Fruit fly (Drosophila melanogaster) whole organism, embryonic: ENCODE results near the gene CG4988.

Source experiments
- ATbp ChIP-seq: fragments of 200-800 bp; sonication (Bioruptor generic); optimal IDR thresholded peaks from 2 replicates; lab custom pipeline; 2017; ENCODE audit warnings: missing biosample characterization, mild to moderate bottlenecking, missing genetic modification characterization, missing genetic modification reagents
- B-H2 ChIP-seq: fragments of 200-800 bp; sonication (Bioruptor generic); optimal IDR thresholded peaks from 2 replicates; lab custom pipeline; 2018; ENCODE audit warnings: missing biosample characterization, mild to moderate bottlenecking, missing genetic modification characterization
- CG10147 ChIP-seq: fragments of 200-800 bp; sonication (Bioruptor generic); optimal IDR thresholded peaks from 2 replicates; lab custom pipeline; 2019; ENCODE audit warnings: missing biosample characterization, mild to moderate bottlenecking, missing genetic modification characterization, moderate library complexity
- CG12299 ChIP-seq: fragments of 200-800 bp; sonication (Bioruptor generic); optimal IDR thresholded peaks from 2 replicates; lab custom pipeline; 2018; ENCODE audit warnings: missing biosample characterization, mild to moderate bottlenecking, missing genetic modification characterization
- CG12769 ChIP-seq: fragments of 200-800 bp; sonication (Bioruptor generic); optimal IDR thresholded peaks from 2 replicates; lab custom pipeline; 2019; ENCODE audit warnings: missing biosample characterization, mild to moderate bottlenecking, missing genetic modification characterization, moderate library complexity
- CG13424 ChIP-seq: fragments of 200-800 bp; sonication (Bioruptor generic); optimal IDR thresholded peaks from 2 replicates; lab custom pipeline; 2019; ENCODE audit warnings: missing biosample characterization, mild to moderate bottlenecking, missing genetic modification characterization, moderate library complexity
- CG15514 ChIP-seq: fragments of 200-800 bp; sonication (Bioruptor generic); optimal IDR thresholded peaks from 3 replicates; lab custom pipeline; 2017; ENCODE audit warnings: missing biosample characterization, missing genetic modification characterization, mild to moderate bottlenecking, moderate library complexity, missing genetic modification reagents
- CG1603 ChIP-seq: fragments of 200-800 bp; sonication (Bioruptor generic); optimal IDR thresholded peaks from 2 replicates; lab custom pipeline; 2019; ENCODE audit warnings: missing biosample characterization, mild to moderate bottlenecking, missing genetic modification characterization, moderate library complexity
- CG17361 ChIP-seq: fragments of 200-800 bp; sonication (Bioruptor generic); IDR thresholded peaks from 3 replicates; pipeline ENCODE4 v1.3.6; 2022; ENCODE audit warnings: missing biosample characterization, missing genetic modification characterization
- CG2712 ChIP-seq: fragments of 200-800 bp; optimal IDR thresholded peaks from 3 replicates; lab custom pipeline; 2019; ENCODE audit warnings: missing biosample characterization, mild to moderate bottlenecking, missing genetic modification characterization, moderate library complexity
- CG3065 ChIP-seq: fragments of 200-800 bp; sonication (Bioruptor generic); optimal IDR thresholded peaks from 2 replicates; lab custom pipeline; 2016; ENCODE audit warnings: missing biosample characterization, missing genetic modification characterization
- CG31441 ChIP-seq: fragments of 200-800 bp; sonication (Bioruptor generic); IDR thresholded peaks from 2 replicates; pipeline ENCODE4 v1.3.6; 2022; ENCODE audit warnings: missing biosample characterization, missing genetic modification characterization
- CG4854 ChIP-seq: fragments of 200-800 bp; sonication (Bioruptor generic); optimal IDR thresholded peaks from 2 replicates; lab custom pipeline; 2016; ENCODE audit warnings: missing biosample characterization, missing genetic modification characterization, inconsistent platforms
- CG7786 ChIP-seq: fragments of 200-800 bp; sonication (Bioruptor generic); optimal IDR thresholded peaks from 2 replicates; lab custom pipeline; 2016; ENCODE audit warnings: missing biosample characterization, missing genetic modification characterization
- CG8388 ChIP-seq: fragments of 200-800 bp; sonication (Bioruptor generic); optimal IDR thresholded peaks from 2 replicates; lab custom pipeline; 2019; ENCODE audit warnings: missing biosample characterization, mild to moderate bottlenecking, missing genetic modification characterization, moderate library complexity
- CrebB ChIP-seq: fragments of 200-800 bp; sonication (Bioruptor generic); optimal IDR thresholded peaks from 3 replicates; lab custom pipeline; 2018; ENCODE audit warnings: missing biosample characterization, mild to moderate bottlenecking, missing genetic modification characterization
- Doc3 ChIP-seq: fragments of 200-800 bp; sonication (Bioruptor generic); IDR thresholded peaks from 3 replicates; pipeline ENCODE4 v1.3.6; 2022; ENCODE audit warnings: missing biosample characterization, missing genetic modification characterization; ENCODE audit not compliant: partially characterized antibody
- E2f2 ChIP-seq: fragments of 200-800 bp; sonication (Bioruptor generic); IDR thresholded peaks from 2 replicates; pipeline ENCODE4 v1.3.6; 2022; ENCODE audit warnings: missing biosample characterization, missing genetic modification characterization
- ERR ChIP-seq: fragments of 200-800 bp; sonication (Bioruptor generic); optimal IDR thresholded peaks from 2 replicates; lab custom pipeline; 2016; ENCODE audit warnings: missing biosample characterization, missing genetic modification characterization
- Fer1 ChIP-seq: fragments of 200-800 bp; sonication (Bioruptor generic); optimal IDR thresholded peaks from 2 replicates; lab custom pipeline; 2017; ENCODE audit warnings: missing biosample characterization, mild to moderate bottlenecking, missing genetic modification characterization
- Fer2 ChIP-seq: fragments of 200-800 bp; sonication (Bioruptor generic); optimal IDR thresholded peaks from 2 replicates; lab custom pipeline; 2018; ENCODE audit warnings: missing biosample characterization, mild to moderate bottlenecking, missing genetic modification characterization, moderate library complexity
- Fer3 ChIP-seq: fragments of 200-800 bp; sonication (Bioruptor generic); optimal IDR thresholded peaks from 2 replicates; lab custom pipeline; 2018; ENCODE audit warnings: missing biosample characterization, mild to moderate bottlenecking, missing genetic modification characterization, moderate library complexity
- GATAe ChIP-seq: fragments of 200-800 bp; sonication (Bioruptor generic); conservative IDR thresholded peaks from 2 replicates; pipeline ENCODE4 v1.3.6; 2022; ENCODE audit warnings: missing biosample characterization, missing genetic modification characterization
- HHEX ChIP-seq: fragments of 200-800 bp; sonication (Bioruptor generic); optimal IDR thresholded peaks from 3 replicates; lab custom pipeline; 2017; ENCODE audit warnings: missing biosample characterization, mild to moderate bottlenecking, missing genetic modification characterization, missing genetic modification reagents
- HmgZ ChIP-seq: fragments of 200-800 bp; sonication (Bioruptor generic); optimal IDR thresholded peaks from 2 replicates; lab custom pipeline; 2018; ENCODE audit warnings: missing biosample characterization, mild to moderate bottlenecking, missing genetic modification characterization
- Hmr ChIP-seq: fragments of 200-800 bp; sonication (Bioruptor generic); optimal IDR thresholded peaks from 3 replicates; lab custom pipeline; 2017; ENCODE audit warnings: mild to moderate bottlenecking, missing biosample characterization, missing genetic modification reagents, missing genetic modification characterization
- Meics ChIP-seq: fragments of 200-800 bp; sonication (Bioruptor generic); optimal IDR thresholded peaks from 2 replicates; lab custom pipeline; 2017; ENCODE audit warnings: missing biosample characterization, mild to moderate bottlenecking, missing genetic modification characterization
- NC2α ChIP-seq: fragments of 200-800 bp; sonication (Bioruptor generic); optimal IDR thresholded peaks from 2 replicates; lab custom pipeline; 2016; ENCODE audit warnings: missing biosample characterization, missing genetic modification characterization
- Nf-YA ChIP-seq: fragments of 200-800 bp; sonication (Bioruptor generic); IDR thresholded peaks from 2 replicates; pipeline ENCODE4 v1.3.6; 2022; ENCODE audit warnings: missing biosample characterization, missing genetic modification characterization
- Nf-YC ChIP-seq: fragments of 200-800 bp; optimal IDR thresholded peaks from 3 replicates; lab custom pipeline; 2019; ENCODE audit warnings: missing biosample characterization, mild to moderate bottlenecking, missing genetic modification characterization, moderate library complexity
- PHDP ChIP-seq: fragments of 200-800 bp; sonication (Bioruptor generic); optimal IDR thresholded peaks from 3 replicates; lab custom pipeline; 2018; ENCODE audit warnings: missing biosample characterization, mild to moderate bottlenecking, missing genetic modification characterization, moderate library complexity
- Ravus ChIP-seq: fragments of 200-800 bp; sonication (Bioruptor generic); IDR thresholded peaks from 2 replicates; pipeline ENCODE4 v1.3.6; 2022; ENCODE audit warnings: missing biosample characterization, missing genetic modification characterization
- Tbp ChIP-seq: fragments of >200 bp; optimal IDR thresholded peaks from 2 replicates; lab custom pipeline; 2018; ENCODE audit warnings: missing biosample characterization, missing genetic modification characterization
- Xrp1 ChIP-seq: fragments of 200-800 bp; sonication (Bioruptor generic); IDR thresholded peaks from 2 replicates; pipeline ENCODE4 v1.3.6; 2022; ENCODE audit warnings: missing biosample characterization, missing genetic modification characterization
- YL-1 ChIP-seq: fragments of 200-800 bp; sonication (Bioruptor generic); optimal IDR thresholded peaks from 3 replicates; lab custom pipeline; 2017; ENCODE audit warnings: missing biosample characterization, mild to moderate bottlenecking, missing genetic modification characterization
- al ChIP-seq: fragments of 200-800 bp; sonication (Bioruptor generic); IDR thresholded peaks from 2 replicates; pipeline ENCODE4 v1.3.6; 2022; ENCODE audit warnings: missing biosample characterization, missing genetic modification characterization
- cwo ChIP-seq: fragments of 200-800 bp; sonication (Bioruptor generic); optimal IDR thresholded peaks from 3 replicates; lab custom pipeline; 2017; ENCODE audit warnings: missing biosample characterization, missing genetic modification characterization, mild to moderate bottlenecking, moderate library complexity, missing genetic modification reagents
- gem ChIP-seq: fragments of 200-800 bp; sonication (Bioruptor generic); optimal IDR thresholded peaks from 2 replicates; lab custom pipeline; 2019; ENCODE audit warnings: missing biosample characterization, mild to moderate bottlenecking, missing genetic modification characterization, moderate library complexity
- hth ChIP-seq: fragments of >200 bp; optimal IDR thresholded peaks from 2 replicates; lab custom pipeline; 2017; ENCODE audit warnings: inconsistent platforms
- jumu ChIP-seq: fragments of 200-800 bp; sonication (Bioruptor generic); optimal IDR thresholded peaks from 3 replicates; lab custom pipeline; 2016; ENCODE audit warnings: missing biosample characterization, missing genetic modification characterization
- lab ChIP-seq: fragments of 200-800 bp; sonication (Bioruptor generic); optimal IDR thresholded peaks from 3 replicates; lab custom pipeline; 2017; ENCODE audit warnings: missing biosample characterization, missing genetic modification characterization, mild to moderate bottlenecking, moderate library complexity, missing genetic modification reagents
- lov ChIP-seq, 2 experiments: fragments of 200-800 bp in 1 of 2; fragments of >200 bp in 1 of 2; sonication (Bioruptor generic) in 1 of 2; IDR thresholded peaks in 1 of 2; optimal IDR thresholded peaks in 1 of 2; 2 replicates in 1 of 2; 3 replicates in 1 of 2; pipeline versions ENCODE4 v1.3.6 to Lab custom; 2017 to 2022; ENCODE audit warnings: missing biosample characterization in 1 of 2, missing genetic modification characterization in 1 of 2
- mirr ChIP-seq: fragments of 200-800 bp; sonication (Bioruptor generic); optimal IDR thresholded peaks from 3 replicates; lab custom pipeline; 2018; ENCODE audit warnings: missing biosample characterization, mild to moderate bottlenecking, missing genetic modification characterization
- otp ChIP-seq: fragments of 200-800 bp; sonication (Bioruptor generic); IDR thresholded peaks from 3 replicates; pipeline ENCODE4, ENCODE4 v1.3.6; 2022; ENCODE audit warnings: missing biosample characterization, missing genetic modification characterization
- phol ChIP-seq: fragments of 200-800 bp; sonication (Bioruptor generic); optimal IDR thresholded peaks from 3 replicates; lab custom pipeline; 2018; ENCODE audit warnings: missing biosample characterization, mild to moderate bottlenecking, missing genetic modification characterization, moderate library complexity
- sens-2 ChIP-seq: fragments of 200-800 bp; sonication (Bioruptor generic); IDR thresholded peaks from 2 replicates; pipeline ENCODE4 v1.3.6; 2022; ENCODE audit warnings: missing biosample characterization, missing genetic modification characterization
- so ChIP-seq: fragments of 200-800 bp; sonication (Bioruptor generic); IDR thresholded peaks from 3 replicates; pipeline ENCODE4 v1.3.6; 2022; ENCODE audit warnings: missing biosample characterization, missing genetic modification characterization
- sqz ChIP-seq: fragments of 200-800 bp; sonication (Bioruptor generic); optimal IDR thresholded peaks from 3 replicates; lab custom pipeline; 2018; ENCODE audit warnings: missing biosample characterization, mild to moderate bottlenecking, missing genetic modification characterization
- sr ChIP-seq: fragments of 200-800 bp; sonication (Bioruptor generic); IDR thresholded peaks from 3 replicates; pipeline ENCODE4 v1.3.6; 2022; ENCODE audit warnings: missing biosample characterization, missing genetic modification characterization
- wor ChIP-seq: fragments of 200-800 bp; sonication (Bioruptor generic); IDR thresholded peaks from 2 replicates; pipeline ENCODE4 v1.3.6; 2022; ENCODE audit warnings: missing biosample characterization, missing genetic modification characterization

Gene CG4988

dm6 chr2L:11735975-11736374 lies 41.4 kb downstream of the CG4988 start:
- TF ChIP-seq lab (GFP tag; lab: Kevin White, UChicago) (peak; percentile 39), wor (GFP tag; lab: Robert Waterston, UW) (no peak), CrebB (tag; lab: Kevin White, UChicago) (peak; percentile 57), CG12299 (tag; lab: Kevin White, UChicago) (peak; percentile 0), CG12769 (tag; lab: Kevin White, UChicago) (peak; percentile 29), Nf-YC (tag; lab: Kevin White, UChicago) (no peak), so (0 out of 3 replicates have a peak, but pooled peaks have one; percentile 23), phol (tag; lab: Kevin White, UChicago) (no peak), lov (optimal IDR thresholded peaks at IDR 0.05; lab: Kevin White, UChicago) (no peak), lov (GFP tag; IDR thresholded peaks at IDR 0.05; lab: Robert Waterston, UW) (0 out of 3 replicates have a peak, but pooled peaks have one; percentile 29), al (GFP tag; lab: Robert Waterston, UW) (no peak), mirr (GFP tag; lab: Kevin White, UChicago) (peak; percentile 37), CG15514 (GFP tag; lab: Kevin White, UChicago) (peak; percentile 30), NC2α (GFP tag; lab: Kevin White, UChicago) (no peak), Fer2 (tag; lab: Kevin White, UChicago) (peak; percentile 21), Nf-YA (GFP tag; lab: Robert Waterston, UW) (no peak), Doc3 (no peak), Hmr (GFP tag; lab: Kevin White, UChicago) (peak; percentile 42), ERR (GFP tag; lab: Kevin White, UChicago) (no peak), ATbp (GFP tag; lab: Kevin White, UChicago) (peak; percentile 27), hth (no peak), CG8388 (GFP tag; lab: Kevin White, UChicago) (peak; percentile 5), sqz (GFP tag; lab: Kevin White, UChicago) (peak; percentile 49), HmgZ (tag; lab: Kevin White, UChicago) (peak; percentile 21), gem (tag; lab: Kevin White, UChicago) (peak; percentile 2), CG10147 (GFP tag; lab: Kevin White, UChicago) (peak; percentile 10), E2f2 (GFP tag; lab: Robert Waterston, UW) (no peak), CG2712 (tag; lab: Kevin White, UChicago) (peak; percentile 32), Fer3 (peak; percentile 23), CG13424 (tag; lab: Kevin White, UChicago) (peak; percentile 18), sr (GFP tag; lab: Robert Waterston, UW) (no peak), sens-2 (GFP tag; lab: Robert Waterston, UW) (0 out of 2 replicates have a peak, but pooled peaks have one; percentile 38), CG7786 (GFP tag; lab: Kevin White, UChicago) (no peak), Meics (GFP tag; lab: Kevin White, UChicago) (peak; percentile 24), Tbp (GFP tag; lab: Kevin White, UChicago) (no peak), PHDP (peak; percentile 81), Xrp1 (GFP tag; lab: Robert Waterston, UW) (peak; percentile 10; the same call in 1 of the 2 replicates), otp (GFP tag; lab: Robert Waterston, UW) (0 out of 3 replicates have a peak, but pooled peaks have one; percentile 9), YL-1 (GFP tag; lab: Kevin White, UChicago) (no peak), B-H2 (GFP tag; lab: Kevin White, UChicago) (peak; percentile 51), GATAe (GFP tag; lab: Robert Waterston, UW) (0 out of 2 replicates have a peak, but pooled peaks have one; percentile 34), CG31441 (0 out of 2 replicates have a peak, but pooled peaks have one; percentile 29), Fer1 (GFP tag; lab: Kevin White, UChicago) (peak; percentile 5), CG4854 (GFP tag; lab: Kevin White, UChicago) (no peak), CG3065 (GFP tag; lab: Kevin White, UChicago) (no peak), CG17361 (GFP tag; lab: Robert Waterston, UW) (no peak), jumu (no peak), CG1603 (peak; percentile 26), HHEX (GFP tag; lab: Kevin White, UChicago) (peak; percentile 38), Ravus (no peak), cwo (GFP tag; lab: Kevin White, UChicago) (no peak)
